Fruit fly (Drosophila melanogaster) whole organism, pupa: Measurements from ENCODE around the gene HIP.

ENCODE experiments used
- CG10348 ChIP-seq: fragments of 200-800 bp; sonication (Bioruptor generic); IDR thresholded peaks from 2 replicates; pipeline ENCODE4 v1.3.6; 2022; ENCODE audit warnings: missing biosample characterization, missing genetic modification characterization
- CG12605 ChIP-seq: fragments of 200-800 bp; sonication (Bioruptor generic); IDR thresholded peaks from 2 replicates; pipeline ENCODE4 v1.3.6; 2022; ENCODE audit warnings: missing biosample characterization, missing genetic modification characterization
- CG13204 ChIP-seq: fragments of 200-800 bp; sonication (Bioruptor generic); optimal IDR thresholded peaks from 2 replicates; lab custom pipeline; 2018; ENCODE audit warnings: missing biosample characterization, mild to moderate bottlenecking, missing genetic modification characterization, moderate library complexity
- CG14655 ChIP-seq: fragments of 200-800 bp; sonication (Bioruptor generic); optimal IDR thresholded peaks from 3 replicates; lab custom pipeline; 2017; ENCODE audit warnings: mild to moderate bottlenecking, missing biosample characterization, missing genetic modification reagents, missing genetic modification characterization
- CG15710 ChIP-seq: fragments of 200-800 bp; sonication (Bioruptor generic); optimal IDR thresholded peaks from 2 replicates; lab custom pipeline; 2018; ENCODE audit warnings: missing biosample characterization, mild to moderate bottlenecking, missing genetic modification characterization, moderate library complexity
- CG17806 ChIP-seq: fragments of 200-800 bp; sonication (Bioruptor generic); optimal IDR thresholded peaks from 2 replicates; lab custom pipeline; 2018; ENCODE audit warnings: missing biosample characterization, mild to moderate bottlenecking, missing genetic modification characterization, moderate library complexity
- CG32121 ChIP-seq: fragments of 200-800 bp; sonication (Bioruptor generic); IDR thresholded peaks from 2 replicates; pipeline ENCODE4 v1.3.6; 2022; ENCODE audit warnings: missing biosample characterization, missing genetic modification characterization
- CG34367 ChIP-seq: fragments of 200-800 bp; sonication (Bioruptor generic); optimal IDR thresholded peaks from 2 replicates; lab custom pipeline; 2018; ENCODE audit warnings: missing biosample characterization, mild to moderate bottlenecking, missing genetic modification characterization
- CG4496 ChIP-seq: fragments of 200-800 bp; sonication (Bioruptor generic); IDR thresholded peaks from 3 replicates; pipeline ENCODE4 v1.3.6; 2022; ENCODE audit warnings: missing biosample characterization, missing genetic modification characterization
- CG8159 ChIP-seq: fragments of 200-800 bp; sonication (Bioruptor generic); optimal IDR thresholded peaks from 3 replicates; lab custom pipeline; 2018; ENCODE audit warnings: missing biosample characterization, mild to moderate bottlenecking, missing genetic modification characterization, moderate library complexity
- CG8301 ChIP-seq: fragments of 200-800 bp; sonication (Bioruptor generic); optimal IDR thresholded peaks from 2 replicates; lab custom pipeline; 2018; ENCODE audit warnings: missing biosample characterization, mild to moderate bottlenecking, missing genetic modification characterization
- CG9948 ChIP-seq: fragments of 200-800 bp; sonication (Bioruptor generic); optimal IDR thresholded peaks from 2 replicates; lab custom pipeline; 2018; ENCODE audit warnings: missing biosample characterization, mild to moderate bottlenecking, missing genetic modification characterization, moderate library complexity
- D1 ChIP-seq: fragments of 200-800 bp; sonication (Bioruptor generic); optimal IDR thresholded peaks from 2 replicates; lab custom pipeline; 2018; ENCODE audit warnings: missing biosample characterization, mild to moderate bottlenecking, missing genetic modification characterization, moderate library complexity
- EcR ChIP-seq: fragments of 200-800 bp; sonication (Bioruptor generic); optimal IDR thresholded peaks from 3 replicates; lab custom pipeline; 2019; ENCODE audit warnings: missing biosample characterization, missing genetic modification characterization, mild to moderate bottlenecking, moderate library complexity, missing genetic modification reagents
- Ets98B ChIP-seq: fragments of 200-800 bp; sonication (Bioruptor generic); IDR thresholded peaks from 2 replicates; pipeline ENCODE4 v1.3.6; 2022; ENCODE audit warnings: missing biosample characterization, missing genetic modification characterization
- Pif1A ChIP-seq: fragments of 200-800 bp; sonication (Bioruptor generic); optimal IDR thresholded peaks from 3 replicates; lab custom pipeline; 2016; ENCODE audit warnings: missing biosample characterization, missing genetic modification characterization
- Pif1B ChIP-seq: fragments of 200-800 bp; sonication (Bioruptor generic); optimal IDR thresholded peaks from 3 replicates; lab custom pipeline; 2016; ENCODE audit warnings: missing biosample characterization, missing genetic modification characterization
- Snoo ChIP-seq: fragments of 200-800 bp; sonication (Bioruptor generic); optimal IDR thresholded peaks from 3 replicates; lab custom pipeline; 2017; ENCODE audit warnings: missing biosample characterization, mild to moderate bottlenecking, missing genetic modification characterization, inconsistent platforms
- fd96Ca ChIP-seq: fragments of 200-800 bp; sonication (Bioruptor generic); IDR thresholded peaks from 3 replicates; pipeline ENCODE4 v1.3.6; 2022; ENCODE audit warnings: missing biosample characterization, missing genetic modification characterization
- gl ChIP-seq: fragments of 200-800 bp; sonication (Bioruptor generic); optimal IDR thresholded peaks from 2 replicates; lab custom pipeline; 2018; ENCODE audit warnings: missing biosample characterization, mild to moderate bottlenecking, missing genetic modification characterization
- rn ChIP-seq: fragments of 200-800 bp; sonication (Bioruptor generic); IDR thresholded peaks from 2 replicates; pipeline ENCODE4 v1.3.6; 2022; ENCODE audit warnings: missing biosample characterization, missing genetic modification characterization

The HIP gene

DNA sequence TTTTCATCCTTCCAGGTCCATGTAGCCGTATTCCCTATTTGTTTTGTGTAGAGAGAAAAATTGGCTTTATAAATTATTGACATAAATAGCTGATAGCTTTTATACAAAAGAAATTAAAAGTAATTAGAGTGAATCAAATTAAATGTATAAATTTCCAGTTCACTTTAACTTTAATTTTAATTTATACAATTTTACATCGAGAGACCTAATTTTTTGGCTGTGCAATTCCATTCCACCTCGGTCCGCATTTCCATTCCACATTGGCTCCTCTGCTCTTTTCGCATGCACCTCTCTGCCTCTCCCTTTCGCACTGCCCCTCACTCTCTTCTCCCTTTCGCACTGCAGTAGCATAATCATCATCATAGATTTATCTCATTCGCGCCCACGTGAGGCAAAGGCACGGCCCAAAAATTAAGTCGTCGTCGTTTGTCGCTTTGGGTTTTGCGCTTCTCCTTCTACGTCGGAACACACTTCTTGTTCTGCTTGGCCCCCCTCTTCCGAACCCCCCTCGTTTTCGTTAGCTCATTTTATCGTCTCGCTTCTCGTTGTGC, 19.9 kb upstream of the HIP start:
- TF ChIP-seq Snoo, result no peak
- TF ChIP-seq rn (GFP tag; lab: Robert Waterston, UW), result no peak
- TF ChIP-seq fd96Ca (GFP tag; lab: Robert Waterston, UW), result 0 out of 3 replicates have a peak, but pooled peaks have one; percentile 15
- TF ChIP-seq CG17806, result peak; percentile 30
- no peak for TF ChIP-seq EcR
- TF ChIP-seq CG8159 (tag; lab: Kevin White, UChicago), result peak; percentile 59
- TF ChIP-seq CG9948 (tag; lab: Kevin White, UChicago), result peak; percentile 53
- TF ChIP-seq CG10348 (GFP tag; lab: Robert Waterston, UW), result no peak
- peak; percentile 57 for TF ChIP-seq D1 (tag; lab: Kevin White, UChicago)
- no peak for TF ChIP-seq CG12605 (GFP tag; lab: Robert Waterston, UW)
- TF ChIP-seq CG4496 (GFP tag; lab: Robert Waterston, UW), result 0 out of 3 replicates have a peak, but pooled peaks have one; percentile 39
- TF ChIP-seq CG14655 (GFP tag; lab: Kevin White, UChicago), result peak; percentile 54
- TF ChIP-seq CG8301, result peak; percentile 39
- peak; percentile 42 for TF ChIP-seq CG15710 (tag; lab: Kevin White, UChicago)
- TF ChIP-seq Pif1B, result no peak
- TF ChIP-seq Ets98B (GFP tag; lab: Robert Waterston, UW), result no peak
- no peak for TF ChIP-seq CG32121

- TF ChIP-seq D1 (tag; lab: Kevin White, UChicago), result no peak
- TF ChIP-seq gl (tag; lab: Kevin White, UChicago), result no peak
- TF ChIP-seq CG17806, result no peak
- TF ChIP-seq EcR, result peak; percentile 73
- TF ChIP-seq CG12605 (GFP tag; lab: Robert Waterston, UW), result peak; percentile 26; the same call in 1 of the 2 replicates
- TF ChIP-seq CG10348 (GFP tag; lab: Robert Waterston, UW), result no peak
- peak; percentile 76; the same call in 2 of the 3 replicates for TF ChIP-seq fd96Ca (GFP tag; lab: Robert Waterston, UW)
- no peak for TF ChIP-seq CG9948 (tag; lab: Kevin White, UChicago)
- TF ChIP-seq CG32121, result peak; percentile 57
- TF ChIP-seq CG8301, result peak; percentile 20
- TF ChIP-seq CG13204 (GFP tag; lab: Kevin White, UChicago), result peak; percentile 42
- peak; percentile 43 for TF ChIP-seq Pif1A (GFP tag; lab: Kevin White, UChicago)
- TF ChIP-seq Ets98B (GFP tag; lab: Robert Waterston, UW), result peak; percentile 70
- peak; percentile 45 for TF ChIP-seq CG14655 (GFP tag; lab: Kevin White, UChicago)
- TF ChIP-seq Pif1B, result no peak
- peak; percentile 43; the same call in 1 of the 3 replicates for TF ChIP-seq CG4496 (GFP tag; lab: Robert Waterston, UW)
- no peak for TF ChIP-seq CG8159 (tag; lab: Kevin White, UChicago)
- no peak for TF ChIP-seq CG15710 (tag; lab: Kevin White, UChicago)
- TF ChIP-seq rn (GFP tag; lab: Robert Waterston, UW), result no peak
- TF ChIP-seq CG34367 (tag; lab: Kevin White, UChicago), result no peak
- TF ChIP-seq Snoo, result no peak
Measured at dm6 chrX:3779686-3780407, 19.1 kb upstream of the HIP start.

dm6 chrX:3780884-3781283, 18.1 kb upstream of the HIP start:
- TF ChIP-seq CG15710 (tag; lab: Kevin White, UChicago) (no peak), EcR (peak; percentile 52), Ets98B (GFP tag; lab: Robert Waterston, UW) (0 out of 2 replicates have a peak, but pooled peaks have one; percentile 54), Pif1A (GFP tag; lab: Kevin White, UChicago) (no peak), Snoo (no peak), CG12605 (GFP tag; lab: Robert Waterston, UW) (0 out of 2 replicates have a peak, but pooled peaks have one; percentile 25), fd96Ca (GFP tag; lab: Robert Waterston, UW) (peak; percentile 8; the same call in 1 of the 3 replicates), D1 (tag; lab: Kevin White, UChicago) (no peak), CG4496 (GFP tag; lab: Robert Waterston, UW) (no peak; the same call in 1 of the 3 replicates)

DNA sequence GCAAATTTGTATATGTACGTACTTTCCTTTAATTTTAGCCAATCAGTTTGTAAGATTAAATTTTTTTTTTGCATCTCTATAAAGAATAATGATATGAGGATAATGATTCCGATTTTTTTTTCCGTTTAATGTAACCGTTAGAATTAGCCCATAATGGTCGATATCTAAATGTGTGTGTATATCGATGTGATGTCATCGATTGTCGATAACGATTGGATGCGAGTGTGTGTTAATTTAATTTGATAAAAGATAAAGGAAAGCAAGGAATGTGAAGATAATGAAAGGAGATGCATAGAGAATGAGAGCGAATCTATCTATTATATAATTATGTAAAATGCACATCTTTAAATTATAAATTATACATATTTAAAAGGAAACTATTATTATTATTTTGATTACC, 10.5 kb upstream of the HIP start:
- TF ChIP-seq CG34367 (tag; lab: Kevin White, UChicago) (no peak), CG32121 (no peak), Snoo (no peak), CG9948 (tag; lab: Kevin White, UChicago) (no peak), CG4496 (GFP tag; lab: Robert Waterston, UW) (no peak), gl (tag; lab: Kevin White, UChicago) (no peak), D1 (tag; lab: Kevin White, UChicago) (no peak), EcR (no peak), Pif1A (GFP tag; lab: Kevin White, UChicago) (no peak), Ets98B (GFP tag; lab: Robert Waterston, UW) (no peak), CG10348 (GFP tag; lab: Robert Waterston, UW) (no peak), CG14655 (GFP tag; lab: Kevin White, UChicago) (no peak), fd96Ca (GFP tag; lab: Robert Waterston, UW) (no peak)

DNA sequence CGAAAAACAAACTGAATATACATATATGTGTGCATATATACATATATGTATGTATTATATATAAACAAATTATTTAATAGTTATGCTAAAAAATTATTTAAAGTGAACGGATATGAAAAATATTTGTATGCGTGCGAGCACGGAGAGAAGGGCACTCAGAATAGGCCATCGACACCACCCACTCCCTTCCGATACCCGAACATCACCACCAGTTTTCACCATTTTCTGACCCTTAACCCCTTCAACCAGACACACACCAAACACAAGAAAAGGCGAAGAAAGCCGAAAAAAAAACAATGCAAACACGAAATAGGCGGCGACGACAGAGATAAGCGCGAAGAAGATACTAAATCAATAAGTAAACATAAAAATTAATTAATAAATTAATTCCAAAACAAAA, 9.7 kb upstream of the HIP start:
- TF ChIP-seq gl (tag; lab: Kevin White, UChicago) (no peak), Ets98B (GFP tag; lab: Robert Waterston, UW) (no peak), CG14655 (GFP tag; lab: Kevin White, UChicago) (no peak), CG15710 (tag; lab: Kevin White, UChicago) (no peak), fd96Ca (GFP tag; lab: Robert Waterston, UW) (no peak), CG4496 (GFP tag; lab: Robert Waterston, UW) (no peak), CG9948 (tag; lab: Kevin White, UChicago) (no peak), D1 (tag; lab: Kevin White, UChicago) (no peak), Snoo (no peak), CG13204 (GFP tag; lab: Kevin White, UChicago) (no peak), CG10348 (GFP tag; lab: Robert Waterston, UW) (no peak), Pif1B (no peak), CG8159 (tag; lab: Kevin White, UChicago) (no peak), CG12605 (GFP tag; lab: Robert Waterston, UW) (no peak), CG32121 (no peak)
